Fruit fly (Drosophila melanogaster): ENCODE data around the gene PGRP-LB.
A peak's percentile ranks its signal among the peaks of the same experiment; 100 is the strongest.

PGRP-LB gene

dm6 chr3R:11435537-11436234 lies 24.7 kb downstream of the PGRP-LB start, which contains the start of the genes Exd2 and CG5281 (continued):
- peak; percentile 47 for TF ChIP-seq CG2712 (tag; optimal IDR thresholded peaks at IDR 0.05)
- peak; percentile 68 for TF ChIP-seq CG1603 (tag; optimal IDR thresholded peaks at IDR 0.05)
- no peak for TF ChIP-seq Nf-YB (GFP tag; optimal IDR thresholded peaks at IDR 0.05)
- TF ChIP-seq CG8478 (optimal IDR thresholded peaks at IDR 0.05), result no peak
- TF ChIP-seq sim (GFP tag; IDR thresholded peaks at IDR 0.05), result no peak
- TF ChIP-seq CG14860 (GFP tag; IDR thresholded peaks at IDR 0.05; ENCODE audit: partially characterized antibody), result no peak
- TF ChIP-seq slou (GFP tag; optimal IDR thresholded peaks at IDR 0.05), result no peak
- peak; percentile 66 for TF ChIP-seq CG13424 (tag; optimal IDR thresholded peaks at IDR 0.05)
- peak; percentile 7 for TF ChIP-seq CG7271 (tag; optimal IDR thresholded peaks at IDR 0.05)
- peak; percentile 55; the same call in 1 of the 3 replicates for TF ChIP-seq CG34224 (GFP tag; IDR thresholded peaks at IDR 0.05; ENCODE audit: partially characterized antibody)
- TF ChIP-seq Ptx1 (GFP tag; IDR thresholded peaks at IDR 0.05), result peak; percentile 37; the same call in 1 of the 2 replicates
- TF ChIP-seq CG8089 (GFP tag; optimal IDR thresholded peaks at IDR 0.05), result peak; percentile 35
- peak; percentile 60 for TF ChIP-seq dm (GFP tag; optimal IDR thresholded peaks at IDR 0.05)
- no peak for TF ChIP-seq ap (GFP tag; IDR thresholded peaks at IDR 0.05)
- TF ChIP-seq slbo (GFP tag; IDR thresholded peaks at IDR 0.05), result peak; percentile 41; the same call in 1 of the 2 replicates
- no peak for TF ChIP-seq prd (optimal IDR thresholded peaks at IDR 0.05)
- 0 out of 3 replicates have a peak, but pooled peaks have one; percentile 22 for TF ChIP-seq prd (GFP tag; IDR thresholded peaks at IDR 0.05)
- no peak for TF ChIP-seq rib (GFP tag; IDR thresholded peaks at IDR 0.05)
- TF ChIP-seq CHES-1-like (GFP tag; optimal IDR thresholded peaks at IDR 0.05), result peak; percentile 45
- TF ChIP-seq CG2202 (tag; optimal IDR thresholded peaks at IDR 0.05), result peak; percentile 19
- TF ChIP-seq jing (GFP tag; optimal IDR thresholded peaks at IDR 0.05), result no peak
- peak; percentile 46 for TF ChIP-seq gcm (GFP tag; optimal IDR thresholded peaks at IDR 0.05)
- no peak for TF ChIP-seq gt (GFP tag; IDR thresholded peaks at IDR 0.05)
- peak; percentile 61 for TF ChIP-seq pzg (GFP tag; optimal IDR thresholded peaks at IDR 0.05)
- peak; percentile 2 for TF ChIP-seq salm (tag; optimal IDR thresholded peaks at IDR 0.05)
- no peak for TF ChIP-seq CG8765 (GFP tag; IDR thresholded peaks at IDR 0.05)
- TF ChIP-seq NC2α (GFP tag; optimal IDR thresholded peaks at IDR 0.05), result no peak
- no peak for TF ChIP-seq tup (GFP tag; optimal IDR thresholded peaks at IDR 0.05)
- TF ChIP-seq Rx (GFP tag; IDR thresholded peaks at IDR 0.05), result no peak
- TF ChIP-seq CG15269 (tag; optimal IDR thresholded peaks at IDR 0.05), result peak; percentile 67
- TF ChIP-seq H2.0 (GFP tag; IDR thresholded peaks at IDR 0.05), result no peak; the same call in 1 of the 2 replicates
- TF ChIP-seq Lhr (GFP tag; optimal IDR thresholded peaks at IDR 0.05), result peak; percentile 64
- no peak for TF ChIP-seq ranshi (GFP tag; IDR thresholded peaks at IDR 0.05)
- TF ChIP-seq CG2889 (GFP tag; IDR thresholded peaks at IDR 0.05), result no peak
- TF ChIP-seq nerfin-1 (tag; optimal IDR thresholded peaks at IDR 0.05), result peak; percentile 48
- peak; percentile 44 for TF ChIP-seq shn (GFP tag; optimal IDR thresholded peaks at IDR 0.05)
- no peak for TF ChIP-seq CG1832 (GFP tag; optimal IDR thresholded peaks at IDR 0.05)
- no peak for TF ChIP-seq CG17612 (GFP tag; IDR thresholded peaks at IDR 0.05)
- TF ChIP-seq kay (GFP tag; optimal IDR thresholded peaks at IDR 0.05), result peak; percentile 46
- TF ChIP-seq CG8924 (tag; optimal IDR thresholded peaks at IDR 0.05), result peak; percentile 38
- TF ChIP-seq Ets65A (GFP tag), result peak; percentile 96
- peak; percentile 11 for TF ChIP-seq CG4707 (GFP tag; optimal IDR thresholded peaks at IDR 0.05)
- TF ChIP-seq CG18619 (GFP tag; optimal IDR thresholded peaks at IDR 0.05), result peak; percentile 30
- peak; percentile 65; the same call in 3 of the 4 replicates for TF ChIP-seq Dll (GFP tag; IDR thresholded peaks at IDR 0.05; ENCODE audit: partially characterized antibody)
- TF ChIP-seq CG10654 (GFP tag; optimal IDR thresholded peaks at IDR 0.05), result peak; percentile 50
- TF ChIP-seq CG15479 (GFP tag; optimal IDR thresholded peaks at IDR 0.05), result no peak
- peak; percentile 56 for TF ChIP-seq CG9932 (GFP tag; IDR thresholded peaks at IDR 0.05)
- peak; percentile 55 for TF ChIP-seq CG30020 (tag; optimal IDR thresholded peaks at IDR 0.05)
- TF ChIP-seq corto (GFP tag; optimal IDR thresholded peaks at IDR 0.05), result no peak
- TF ChIP-seq CG17802 (tag; optimal IDR thresholded peaks at IDR 0.05), result no peak
